Fruit fly (Drosophila melanogaster) whole organism, embryonic: Measurements from ENCODE around the gene CG9628.
A peak's percentile ranks its signal among the peaks of the same experiment; 100 is the strongest.

Experiments used
- BtbVII ChIP-seq: fragments of 200-800 bp; sonication (Bioruptor generic); optimal IDR thresholded peaks from 3 replicates; lab custom pipeline; 2017; ENCODE audit warnings: missing biosample characterization, mild to moderate bottlenecking, missing genetic modification characterization
- CG10147 ChIP-seq: fragments of 200-800 bp; sonication (Bioruptor generic); optimal IDR thresholded peaks from 2 replicates; lab custom pipeline; 2019; ENCODE audit warnings: missing biosample characterization, mild to moderate bottlenecking, missing genetic modification characterization, moderate library complexity
- CG10959 ChIP-seq: fragments of 200-800 bp; sonication (Bioruptor generic); IDR thresholded peaks from 2 replicates; pipeline ENCODE4 v1.3.6; 2022; ENCODE audit warnings: missing biosample characterization, missing genetic modification characterization
- CG12071 ChIP-seq: fragments of 200-800 bp; sonication (Bioruptor generic); optimal IDR thresholded peaks from 3 replicates; lab custom pipeline; 2018; ENCODE audit warnings: missing biosample characterization, mild to moderate bottlenecking, missing genetic modification characterization
- CG12219 ChIP-seq: fragments of 200-800 bp; sonication (Bioruptor generic); optimal IDR thresholded peaks from 3 replicates; lab custom pipeline; 2018; ENCODE audit warnings: missing biosample characterization, mild to moderate bottlenecking, missing genetic modification characterization
- CG15269 ChIP-seq: fragments of 200-800 bp; sonication (Bioruptor generic); optimal IDR thresholded peaks from 2 replicates; lab custom pipeline; 2018; ENCODE audit warnings: missing biosample characterization, mild to moderate bottlenecking, missing genetic modification characterization, moderate library complexity
- CG17361 ChIP-seq: fragments of 200-800 bp; sonication (Bioruptor generic); IDR thresholded peaks from 3 replicates; pipeline ENCODE4 v1.3.6; 2022; ENCODE audit warnings: missing biosample characterization, missing genetic modification characterization
- CG17612 ChIP-seq: fragments of 200-800 bp; sonication (Bioruptor generic); IDR thresholded peaks from 2 replicates; pipeline ENCODE4 v1.3.6; 2022; ENCODE audit warnings: missing biosample characterization, missing genetic modification characterization
- CG18262 ChIP-seq: fragments of 200-800 bp; optimal IDR thresholded peaks from 3 replicates; lab custom pipeline; 2019; ENCODE audit warnings: missing biosample characterization, mild to moderate bottlenecking, missing genetic modification characterization, moderate library complexity
- CG30403 ChIP-seq: fragments of 200-800 bp; sonication (Bioruptor generic); optimal IDR thresholded peaks from 3 replicates; lab custom pipeline; 2016; ENCODE audit warnings: missing biosample characterization, missing genetic modification characterization
- CG32532 ChIP-seq: fragments of 200-800 bp; sonication (Bioruptor generic); IDR thresholded peaks from 2 replicates; pipeline ENCODE4 v1.3.6; 2022; ENCODE audit warnings: missing biosample characterization, missing genetic modification characterization
- CG3838 ChIP-seq: fragments of 200-800 bp; sonication (Bioruptor generic); optimal IDR thresholded peaks from 3 replicates; lab custom pipeline; 2016; ENCODE audit warnings: missing biosample characterization, missing genetic modification characterization
- CG4282 ChIP-seq: fragments of 200-800 bp; sonication (Bioruptor generic); optimal IDR thresholded peaks from 2 replicates; lab custom pipeline; 2016; ENCODE audit warnings: missing biosample characterization, missing genetic modification characterization
- CG6654 ChIP-seq: fragments of 200-800 bp; sonication (Bioruptor generic); optimal IDR thresholded peaks from 2 replicates; lab custom pipeline; 2017; ENCODE audit warnings: missing biosample characterization, mild to moderate bottlenecking, missing genetic modification characterization
- CG7745 ChIP-seq: fragments of 200-800 bp; sonication (Bioruptor generic); optimal IDR thresholded peaks from 2 replicates; lab custom pipeline; 2018; ENCODE audit warnings: missing biosample characterization, mild to moderate bottlenecking, missing genetic modification characterization, moderate library complexity
- CG7963 ChIP-seq: fragments of 200-800 bp; sonication (Bioruptor generic); IDR thresholded peaks from 3 replicates; pipeline ENCODE4 v1.3.6; 2022; ENCODE audit warnings: missing biosample characterization, missing genetic modification characterization; ENCODE audit not compliant: partially characterized antibody
- CG7987 ChIP-seq: fragments of 200-800 bp; sonication (Bioruptor generic); optimal IDR thresholded peaks from 2 replicates; lab custom pipeline; 2018; ENCODE audit warnings: missing biosample characterization, mild to moderate bottlenecking, missing genetic modification characterization, moderate library complexity
- HmgZ ChIP-seq: fragments of 200-800 bp; sonication (Bioruptor generic); optimal IDR thresholded peaks from 2 replicates; lab custom pipeline; 2018; ENCODE audit warnings: missing biosample characterization, mild to moderate bottlenecking, missing genetic modification characterization
- Hmr ChIP-seq: fragments of 200-800 bp; sonication (Bioruptor generic); optimal IDR thresholded peaks from 3 replicates; lab custom pipeline; 2017; ENCODE audit warnings: mild to moderate bottlenecking, missing biosample characterization, missing genetic modification reagents, missing genetic modification characterization
- Hr51 ChIP-seq, 2 experiments: fragments of 200-800 bp; sonication (Bioruptor generic); optimal IDR thresholded peaks; 2 replicates in 1 of 2; 3 replicates in 1 of 2; lab custom pipeline; 2016 to 2018; ENCODE audit warnings: missing biosample characterization in 2 of 2, missing genetic modification characterization in 2 of 2, mild to moderate bottlenecking in 1 of 2, moderate library complexity in 1 of 2
- Jarid2 ChIP-seq: fragments of 200-800 bp; sonication (Bioruptor generic); optimal IDR thresholded peaks from 3 replicates; lab custom pipeline; 2017; ENCODE audit warnings: mild to moderate bottlenecking, missing biosample characterization, missing genetic modification reagents, missing genetic modification characterization
- MTF-1 ChIP-seq: fragments of 200-800 bp; sonication (Bioruptor generic); optimal IDR thresholded peaks from 2 replicates; lab custom pipeline; 2018; ENCODE audit warnings: missing biosample characterization, mild to moderate bottlenecking, missing genetic modification characterization, borderline replicate concordance
- NC2α ChIP-seq: fragments of 200-800 bp; sonication (Bioruptor generic); optimal IDR thresholded peaks from 2 replicates; lab custom pipeline; 2016; ENCODE audit warnings: missing biosample characterization, missing genetic modification characterization
- Nf-YA ChIP-seq: fragments of 200-800 bp; sonication (Bioruptor generic); IDR thresholded peaks from 2 replicates; pipeline ENCODE4 v1.3.6; 2022; ENCODE audit warnings: missing biosample characterization, missing genetic modification characterization
- Nf-YB ChIP-seq: fragments of 200-800 bp; sonication (Bioruptor generic); optimal IDR thresholded peaks from 3 replicates; lab custom pipeline; 2019; ENCODE audit warnings: missing biosample characterization, mild to moderate bottlenecking, missing genetic modification characterization, moderate library complexity
- Nf-YC ChIP-seq: fragments of 200-800 bp; optimal IDR thresholded peaks from 3 replicates; lab custom pipeline; 2019; ENCODE audit warnings: missing biosample characterization, mild to moderate bottlenecking, missing genetic modification characterization, moderate library complexity
- PHDP ChIP-seq: fragments of 200-800 bp; sonication (Bioruptor generic); optimal IDR thresholded peaks from 3 replicates; lab custom pipeline; 2018; ENCODE audit warnings: missing biosample characterization, mild to moderate bottlenecking, missing genetic modification characterization, moderate library complexity
- Rx ChIP-seq: fragments of 200-800 bp; sonication (Bioruptor generic); IDR thresholded peaks from 2 replicates; pipeline ENCODE4 v1.3.6; 2022; ENCODE audit warnings: missing biosample characterization, missing genetic modification characterization
- Side ChIP-seq: fragments of 200-800 bp; sonication (Bioruptor generic); optimal IDR thresholded peaks from 2 replicates; lab custom pipeline; 2016; ENCODE audit warnings: missing biosample characterization, missing genetic modification characterization
- Trl ChIP-seq, 3 experiments: fragments of >200 bp in 2 of 3; fragments of 200-800 bp in 1 of 3; sonication (Bioruptor generic) in 1 of 3; optimal IDR thresholded peaks; 2 replicates in 1 of 3; 3 replicates in 2 of 3; lab custom pipeline; 2016 to 2017; ENCODE audit warnings: missing biosample characterization in 1 of 3, missing genetic modification characterization in 1 of 3
- ara ChIP-seq: fragments of 200-800 bp; sonication (Bioruptor generic); IDR thresholded peaks from 2 replicates; pipeline ENCODE4 v1.3.6; 2022; ENCODE audit warnings: missing biosample characterization, missing genetic modification characterization
- chn ChIP-seq: fragments of 200-800 bp; sonication (Bioruptor generic); optimal IDR thresholded peaks from 2 replicates; lab custom pipeline; 2016; ENCODE audit warnings: missing biosample characterization, missing genetic modification characterization
- danr ChIP-seq: fragments of 200-800 bp; sonication (Bioruptor generic); IDR thresholded peaks from 2 replicates; pipeline ENCODE4 v1.3.6; 2022; ENCODE audit warnings: missing biosample characterization, missing genetic modification characterization
- fd102C ChIP-seq: fragments of 200-800 bp; sonication (Bioruptor generic); optimal IDR thresholded peaks from 2 replicates; lab custom pipeline; 2018; ENCODE audit warnings: missing biosample characterization, mild to moderate bottlenecking, missing genetic modification characterization, moderate library complexity
- ftz-f1 ChIP-seq: fragments of 200-800 bp; sonication (Bioruptor generic); optimal IDR thresholded peaks from 2 replicates; lab custom pipeline; 2016; ENCODE audit warnings: missing biosample characterization, missing genetic modification characterization
- gro ChIP-seq: fragments of 200-800 bp; sonication (Bioruptor generic); optimal IDR thresholded peaks from 2 replicates; lab custom pipeline; 2016; ENCODE audit warnings: missing biosample characterization, missing genetic modification characterization
- hth ChIP-seq: fragments of >200 bp; optimal IDR thresholded peaks from 2 replicates; lab custom pipeline; 2017; ENCODE audit warnings: inconsistent platforms
- klu ChIP-seq: fragments of 200-800 bp; sonication (Bioruptor generic); IDR thresholded peaks from 2 replicates; pipeline ENCODE4 v1.3.6; 2022; ENCODE audit warnings: missing biosample characterization, missing genetic modification characterization
- nom ChIP-seq: fragments of 200-800 bp; sonication (Bioruptor generic); optimal IDR thresholded peaks from 2 replicates; lab custom pipeline; 2017; ENCODE audit warnings: missing biosample characterization, missing genetic modification characterization, mild to moderate bottlenecking, moderate library complexity, missing genetic modification reagents
- oc ChIP-seq: fragments of 200-800 bp; sonication (Bioruptor generic); optimal IDR thresholded peaks from 2 replicates; lab custom pipeline; 2018; ENCODE audit warnings: missing biosample characterization, mild to moderate bottlenecking, missing genetic modification characterization, moderate library complexity
- pum ChIP-seq: fragments of 200-800 bp; sonication (Bioruptor generic); optimal IDR thresholded peaks from 2 replicates; lab custom pipeline; 2016; ENCODE audit warnings: missing biosample characterization, missing genetic modification characterization
- repo ChIP-seq: fragments of 200-800 bp; sonication (Bioruptor generic); optimal IDR thresholded peaks from 2 replicates; lab custom pipeline; 2016; ENCODE audit warnings: missing biosample characterization, missing genetic modification characterization
- scrt ChIP-seq: fragments of 200-800 bp; sonication (Bioruptor generic); optimal IDR thresholded peaks from 2 replicates; lab custom pipeline; 2018; ENCODE audit warnings: missing biosample characterization, mild to moderate bottlenecking, missing genetic modification characterization, moderate library complexity
- trem ChIP-seq: fragments of 200-800 bp; optimal IDR thresholded peaks from 3 replicates; lab custom pipeline; 2019; ENCODE audit warnings: missing biosample characterization, mild to moderate bottlenecking, missing genetic modification characterization, moderate library complexity
- ttk ChIP-seq: fragments of 200-800 bp; sonication (Bioruptor generic); IDR thresholded peaks from 2 replicates; pipeline ENCODE4 v2.1.2; 2022; ENCODE audit warnings: missing biosample characterization, missing genetic modification characterization
- tup ChIP-seq: fragments of 200-800 bp; sonication (Bioruptor generic); optimal IDR thresholded peaks from 2 replicates; lab custom pipeline; 2016; ENCODE audit warnings: missing biosample characterization, mild to moderate bottlenecking, missing genetic modification characterization, moderate library complexity
- usp ChIP-seq: fragments of >200 bp; optimal IDR thresholded peaks from 2 replicates; lab custom pipeline; 2017; ENCODE audit warnings: missing biosample characterization, missing genetic modification characterization
- vfl ChIP-seq: fragments of 200-800 bp; sonication (Bioruptor generic); optimal IDR thresholded peaks from 2 replicates; lab custom pipeline; 2016; ENCODE audit warnings: missing biosample characterization, missing genetic modification characterization

Gene CG9628

DNA sequence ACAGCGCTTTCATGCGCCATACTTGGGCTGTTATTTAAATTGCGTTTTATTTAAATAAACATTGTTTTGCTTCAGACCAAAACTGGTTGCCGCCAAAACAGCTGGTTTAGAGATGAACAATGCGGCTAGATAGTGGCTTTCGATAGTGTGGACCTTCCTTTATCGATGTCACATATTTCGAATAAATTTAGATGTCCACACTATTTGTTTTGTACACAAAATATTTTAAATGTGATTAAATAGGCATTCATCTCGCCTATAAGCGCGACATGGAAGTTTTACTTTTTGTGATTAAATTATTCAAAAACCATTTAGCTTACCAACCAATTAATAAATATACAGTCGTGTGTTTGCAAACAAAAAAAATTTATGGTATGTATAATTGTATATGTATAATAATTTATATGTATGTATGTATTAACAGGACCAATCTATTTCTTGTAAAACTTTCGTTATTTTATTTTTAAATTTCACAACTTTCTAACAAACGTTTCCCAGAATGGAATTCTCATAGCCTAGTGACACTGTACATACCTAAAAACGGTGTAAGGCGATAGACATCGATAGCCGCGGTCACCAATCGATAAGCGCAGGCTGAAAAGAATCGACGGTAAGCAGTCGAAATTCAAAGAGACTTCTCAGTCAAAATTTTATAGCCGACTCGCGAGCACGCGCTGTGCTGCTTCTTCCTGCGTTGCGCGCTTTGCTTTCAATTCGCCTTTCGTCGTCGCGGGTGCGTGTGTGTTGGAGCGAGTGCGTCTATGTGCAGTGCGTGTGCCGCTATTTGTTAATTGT lies 9.6 kb downstream of the CG9628 start, which contains the start of the genes RecQ5 and dlp (continued):
- TF ChIP-seq tup (GFP tag; lab: Kevin White, UChicago) (peak; percentile 43), gro (GFP tag; lab: Kevin White, UChicago) (peak; percentile 61), CG7963 (GFP tag; lab: Robert Waterston, UW) (peak; percentile 93), Nf-YA (GFP tag; lab: Robert Waterston, UW) (peak; percentile 71), CG17361 (GFP tag; lab: Robert Waterston, UW) (peak; percentile 67), CG18262 (tag; lab: Kevin White, UChicago) (peak; percentile 76), pum (GFP tag; lab: Kevin White, UChicago) (peak; percentile 75), Jarid2 (GFP tag; lab: Kevin White, UChicago) (peak; percentile 100), Rx (no peak; the same call in 1 of the 2 replicates), CG4282 (GFP tag; lab: Kevin White, UChicago) (peak; percentile 91), chn (GFP tag; lab: Kevin White, UChicago) (peak; percentile 67), ara (GFP tag; lab: Robert Waterston, UW) (peak; percentile 69; the same call in 1 of the 2 replicates), HmgZ (tag; lab: Kevin White, UChicago) (peak; percentile 58), trem (tag; lab: Kevin White, UChicago) (peak; percentile 66), CG3838 (GFP tag; lab: Kevin White, UChicago) (peak; percentile 35), CG7745 (tag; lab: Kevin White, UChicago) (no peak), repo (GFP tag; lab: Kevin White, UChicago) (no peak), MTF-1 (GFP tag; lab: Kevin White, UChicago) (peak; percentile 68), usp (GFP tag; lab: Kevin White, UChicago) (no peak), Hr51 (GFP tag; optimal IDR thresholded peaks at IDR 0.05; lab: Kevin White, UChicago) (peak; percentile 70 to 80), oc (tag; lab: Kevin White, UChicago) (peak; percentile 48), danr (GFP tag; lab: Robert Waterston, UW) (peak; percentile 34; the same call in 1 of the 2 replicates), CG30403 (GFP tag; lab: Kevin White, UChicago) (peak; percentile 92), hth (no peak), Trl (optimal IDR thresholded peaks at IDR 0.05; lab: Kevin White, UChicago) (no peak), Trl (GFP tag; optimal IDR thresholded peaks at IDR 0.05; lab: Kevin White, UChicago) (peak; percentile 66), CG17612 (peak; percentile 35; the same call in 1 of the 2 replicates), Hmr (GFP tag; lab: Kevin White, UChicago) (peak; percentile 80), CG32532 (GFP tag; lab: Robert Waterston, UW) (peak; percentile 70), fd102C (GFP tag; lab: Kevin White, UChicago) (no peak), Nf-YC (tag; lab: Kevin White, UChicago) (peak; percentile 53), CG12071 (GFP tag; lab: Kevin White, UChicago) (peak; percentile 48), PHDP (peak; percentile 66), CG12219 (peak; percentile 32), Nf-YB (GFP tag; lab: Kevin White, UChicago) (peak; percentile 68), BtbVII (GFP tag; lab: Kevin White, UChicago) (peak; percentile 66), nom (GFP tag; lab: Kevin White, UChicago) (peak; percentile 31), ftz-f1 (GFP tag; lab: Kevin White, UChicago) (peak; percentile 11), CG15269 (peak; percentile 83), CG7987 (GFP tag; lab: Kevin White, UChicago) (peak; percentile 7), CG10959 (peak; percentile 56), scrt (GFP tag; lab: Kevin White, UChicago) (peak; percentile 51), NC2α (GFP tag; lab: Kevin White, UChicago) (no peak), CG6654 (GFP tag; lab: Kevin White, UChicago) (peak; percentile 10), ttk (peak; percentile 24), CG10147 (GFP tag; lab: Kevin White, UChicago) (peak; percentile 69), klu (GFP tag; lab: Robert Waterston, UW) (no peak), Side (GFP tag; lab: Kevin White, UChicago) (peak; percentile 30), vfl (peak; percentile 74)
